Fruit fly (Drosophila melanogaster) whole organism, adult: ENCODE measurements around the gene TBC1d7.

ENCODE experiments used
- CG33017 ChIP-seq: fragments of 200-800 bp; sonication (Bioruptor generic); optimal IDR thresholded peaks from 2 replicates; lab custom pipeline; 2018; ENCODE audit warnings: missing biosample characterization, mild to moderate bottlenecking, missing genetic modification characterization, moderate library complexity
- CG7045 ChIP-seq: fragments of 200-800 bp; sonication (Bioruptor generic); optimal IDR thresholded peaks from 2 replicates; lab custom pipeline; 2017; ENCODE audit warnings: missing biosample characterization, mild to moderate bottlenecking, missing genetic modification characterization
- cnc ChIP-seq, 2 experiments: fragments of >200 bp; optimal IDR thresholded peaks; 2 replicates each; lab custom pipeline; 2017
- ovo ChIP-seq: fragments of 200-800 bp; sonication (Bioruptor generic); optimal IDR thresholded peaks from 2 replicates; lab custom pipeline; 2016; ENCODE audit warnings: missing biosample characterization, missing genetic modification characterization
- pad ChIP-seq: fragments of 200-800 bp; sonication (Bioruptor generic); optimal IDR thresholded peaks from 3 replicates; lab custom pipeline; 2017; ENCODE audit warnings: missing biosample characterization, missing genetic modification characterization, mild to moderate bottlenecking, moderate library complexity, missing genetic modification reagents
- tj ChIP-seq: fragments of 200-800 bp; sonication (Bioruptor generic); optimal IDR thresholded peaks from 3 replicates; lab custom pipeline; 2017; ENCODE audit warnings: missing biosample characterization, mild to moderate bottlenecking, missing genetic modification characterization, moderate library complexity

DNA sequence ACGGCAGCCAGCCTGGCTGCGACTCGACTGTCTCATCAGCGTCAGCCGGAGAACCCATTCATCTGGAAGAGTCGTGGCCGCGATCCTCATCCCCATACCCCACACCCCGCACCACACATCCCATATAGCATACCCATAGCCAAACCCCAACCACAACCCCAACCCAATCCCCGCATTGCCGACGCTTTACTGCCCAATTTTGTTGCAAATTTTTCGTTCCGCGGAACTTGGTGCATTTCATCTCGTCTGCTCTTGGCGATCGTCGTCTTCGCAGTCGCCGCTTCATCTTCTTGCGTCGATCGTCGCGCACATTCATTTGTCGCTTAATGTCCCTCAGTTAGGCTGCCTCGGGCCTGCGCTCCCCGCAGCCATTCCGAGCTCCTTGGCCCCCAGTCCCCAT, 18.2 kb upstream of the TBC1d7 start:
- TF ChIP-seq tj (GFP tag; lab: Kevin White, UChicago) (no peak), pad (GFP tag; lab: Kevin White, UChicago) (no peak), CG33017 (tag; lab: Kevin White, UChicago) (no peak), cnc (optimal IDR thresholded peaks at IDR 0.05; lab: Kevin White, UChicago) (no peak), ovo (GFP tag; lab: Kevin White, UChicago) (no peak), CG7045 (GFP tag; lab: Kevin White, UChicago) (no peak)
